Fruit fly (Drosophila melanogaster) whole organism, prepupa: Measurements from ENCODE around the gene kibra.
A peak's percentile ranks its signal among the peaks of the same experiment; 100 is the strongest.

Experiments used
- Blimp-1 ChIP-seq: fragments of 200-800 bp; sonication (Bioruptor generic); optimal IDR thresholded peaks from 3 replicates; lab custom pipeline; 2017; ENCODE audit warnings: missing biosample characterization, missing genetic modification characterization, mild to moderate bottlenecking, moderate library complexity, missing genetic modification reagents
- CG10669 ChIP-seq: fragments of 200-800 bp; sonication (Bioruptor generic); optimal IDR thresholded peaks from 3 replicates; lab custom pipeline; 2018; ENCODE audit warnings: missing biosample characterization, mild to moderate bottlenecking, missing genetic modification characterization, moderate library complexity
- CG11762 ChIP-seq: fragments of 200-800 bp; sonication (Bioruptor generic); optimal IDR thresholded peaks from 3 replicates; lab custom pipeline; 2016; ENCODE audit warnings: missing biosample characterization, missing genetic modification characterization; ENCODE audit not compliant: insufficient read depth
- CG11902 ChIP-seq: fragments of 200-800 bp; sonication (Bioruptor generic); optimal IDR thresholded peaks from 3 replicates; lab custom pipeline; 2016; ENCODE audit warnings: missing biosample characterization, missing genetic modification characterization
- CG15336 ChIP-seq: fragments of 200-800 bp; sonication (Bioruptor generic); IDR thresholded peaks from 2 replicates; pipeline ENCODE4 v1.3.6; 2022; ENCODE audit warnings: missing biosample characterization, missing genetic modification characterization
- CG16779 ChIP-seq: fragments of 200-800 bp; sonication (Bioruptor generic); optimal IDR thresholded peaks from 3 replicates; lab custom pipeline; 2017; ENCODE audit warnings: missing biosample characterization, mild to moderate bottlenecking, missing genetic modification characterization
- CG31627 ChIP-seq: fragments of 200-800 bp; sonication (Bioruptor generic); optimal IDR thresholded peaks from 3 replicates; lab custom pipeline; 2016; ENCODE audit warnings: missing biosample characterization, missing genetic modification characterization
- CG6163 ChIP-seq: fragments of 200-800 bp; sonication (Bioruptor generic); IDR thresholded peaks from 3 replicates; pipeline ENCODE4 v1.3.6; 2022; ENCODE audit warnings: missing biosample characterization, missing genetic modification characterization
- CG6276 ChIP-seq: fragments of 200-800 bp; sonication (Bioruptor generic); optimal IDR thresholded peaks from 2 replicates; lab custom pipeline; 2017; ENCODE audit warnings: missing biosample characterization, mild to moderate bottlenecking, missing genetic modification characterization
- CG6792 ChIP-seq: fragments of 200-800 bp; sonication (Bioruptor generic); optimal IDR thresholded peaks from 3 replicates; lab custom pipeline; 2016; ENCODE audit warnings: missing biosample characterization, missing genetic modification characterization
- CG6808 ChIP-seq: fragments of 200-800 bp; sonication (Bioruptor generic); optimal IDR thresholded peaks from 3 replicates; lab custom pipeline; 2017; ENCODE audit warnings: missing biosample characterization, missing genetic modification characterization, mild to moderate bottlenecking, moderate library complexity, missing genetic modification reagents
- CG6854 ChIP-seq: fragments of 200-800 bp; sonication (Bioruptor generic); optimal IDR thresholded peaks from 2 replicates; lab custom pipeline; 2017; ENCODE audit warnings: missing biosample characterization, mild to moderate bottlenecking, missing genetic modification characterization
- CG8119 ChIP-seq: fragments of 200-800 bp; sonication (Bioruptor generic); IDR thresholded peaks from 3 replicates; pipeline ENCODE4 v1.3.6; 2022; ENCODE audit warnings: missing biosample characterization, missing genetic modification characterization
- CG8319 ChIP-seq: fragments of 200-800 bp; sonication (Bioruptor generic); optimal IDR thresholded peaks from 3 replicates; lab custom pipeline; 2016; ENCODE audit warnings: missing biosample characterization, missing genetic modification characterization
- Eip78C ChIP-seq: fragments of 200-800 bp; sonication (Bioruptor generic); peaks from one replicate; lab custom pipeline; 2016; ENCODE audit warnings: missing biosample characterization, missing genetic modification characterization
- Eip93F ChIP-seq: fragments of 200-800 bp; sonication (Bioruptor generic); optimal IDR thresholded peaks from 2 replicates; lab custom pipeline; 2016; ENCODE audit warnings: missing biosample characterization, mild to moderate bottlenecking, missing genetic modification characterization
- Ets21C ChIP-seq: fragments of 200-800 bp; sonication (Bioruptor generic); optimal IDR thresholded peaks from 3 replicates; lab custom pipeline; 2016; ENCODE audit warnings: missing biosample characterization, missing genetic modification characterization
- Hr38 ChIP-seq: sonication (Bioruptor generic); optimal IDR thresholded peaks from 2 replicates; lab custom pipeline; 2016; ENCODE audit warnings: missing biosample characterization, missing genetic modification characterization
- Met ChIP-seq: fragments of 200-800 bp; sonication (Bioruptor generic); optimal IDR thresholded peaks from 3 replicates; lab custom pipeline; 2016; ENCODE audit warnings: missing biosample characterization, missing genetic modification characterization
- OdsH ChIP-seq: fragments of 200-800 bp; sonication (Bioruptor generic); optimal IDR thresholded peaks from 3 replicates; lab custom pipeline; 2016; ENCODE audit warnings: missing biosample characterization, missing genetic modification characterization
- Smox ChIP-seq: fragments of 200-800 bp; sonication (Bioruptor generic); optimal IDR thresholded peaks from 3 replicates; lab custom pipeline; 2016; ENCODE audit warnings: missing biosample characterization, missing genetic modification characterization
- Sox14 ChIP-seq: fragments of 200-800 bp; sonication (Bioruptor generic); optimal IDR thresholded peaks from 3 replicates; lab custom pipeline; 2016; ENCODE audit warnings: missing biosample characterization, missing genetic modification characterization
- achi ChIP-seq: fragments of 200-800 bp; sonication (Bioruptor generic); optimal IDR thresholded peaks from 3 replicates; lab custom pipeline; 2016; ENCODE audit warnings: missing biosample characterization, missing genetic modification characterization
- cyc ChIP-seq: fragments of 200-800 bp; sonication (Bioruptor generic); optimal IDR thresholded peaks from 3 replicates; lab custom pipeline; 2016; ENCODE audit warnings: missing biosample characterization, missing genetic modification characterization
- dac ChIP-seq: fragments of 200-800 bp; sonication (Bioruptor generic); optimal IDR thresholded peaks from 2 replicates; lab custom pipeline; 2017; ENCODE audit warnings: missing biosample characterization, mild to moderate bottlenecking, missing genetic modification characterization
- dsx ChIP-seq: fragments of 200-800 bp; optimal IDR thresholded peaks from 3 replicates; lab custom pipeline; 2019; ENCODE audit warnings: missing biosample characterization, mild to moderate bottlenecking, missing genetic modification characterization, moderate library complexity; ENCODE audit not compliant: poor library complexity, severe bottlenecking
- eg ChIP-seq: fragments of 200-800 bp; sonication (Bioruptor generic); IDR thresholded peaks from 3 replicates; pipeline ENCODE4 v1.3.6; 2022; ENCODE audit warnings: missing biosample characterization, missing genetic modification characterization
- fd59A ChIP-seq: fragments of 200-800 bp; sonication (Bioruptor generic); optimal IDR thresholded peaks from 2 replicates; lab custom pipeline; 2017; ENCODE audit warnings: missing biosample characterization, mild to moderate bottlenecking, missing genetic modification characterization, missing genetic modification reagents
- fkh ChIP-seq: fragments of 200-800 bp; sonication (Bioruptor generic); optimal IDR thresholded peaks from 3 replicates; lab custom pipeline; 2017; ENCODE audit warnings: missing biosample characterization, mild to moderate bottlenecking, missing genetic modification characterization, moderate library complexity
- pdm3 ChIP-seq: fragments of 200-800 bp; sonication (Bioruptor generic); optimal IDR thresholded peaks from 3 replicates; lab custom pipeline; 2016; ENCODE audit warnings: missing biosample characterization, missing genetic modification characterization
- salr ChIP-seq, 2 experiments: fragments of 200-800 bp; sonication (Bioruptor generic); optimal IDR thresholded peaks; 3 replicates each; lab custom pipeline; 2016 to 2018; ENCODE audit warnings: missing biosample characterization in 2 of 2, missing genetic modification characterization in 2 of 2, mild to moderate bottlenecking in 1 of 2
- spab ChIP-seq: fragments of 200-800 bp; sonication (Bioruptor generic); optimal IDR thresholded peaks from 2 replicates; lab custom pipeline; 2017; ENCODE audit warnings: missing biosample characterization, mild to moderate bottlenecking, missing genetic modification characterization, missing genetic modification reagents
- ss ChIP-seq, 2 experiments: fragments of 200-800 bp; sonication (Bioruptor generic); optimal IDR thresholded peaks; 2 replicates in 1 of 2; 3 replicates in 1 of 2; lab custom pipeline; 2017 to 2018; ENCODE audit warnings: mild to moderate bottlenecking in 2 of 2, missing biosample characterization in 2 of 2, missing genetic modification characterization in 2 of 2, moderate library complexity in 1 of 2
- vri ChIP-seq: fragments of 200-800 bp; sonication (Bioruptor generic); optimal IDR thresholded peaks from 3 replicates; lab custom pipeline; 2016; ENCODE audit warnings: missing biosample characterization, mild to moderate bottlenecking, missing genetic modification characterization

The kibra gene

dm6 chr3R:14706860-14707259, 17.2 kb downstream of the kibra start (continued):
- TF ChIP-seq Met (GFP tag; lab: Kevin White, UChicago) (peak; percentile 73), CG6792 (GFP tag; lab: Kevin White, UChicago) (peak; percentile 75), Smox (GFP tag; lab: Kevin White, UChicago) (peak; percentile 58), CG11902 (GFP tag; lab: Kevin White, UChicago) (peak; percentile 81), Hr38 (GFP tag; lab: Kevin White, UChicago) (no peak), CG6854 (GFP tag; lab: Kevin White, UChicago) (no peak), CG11762 (GFP tag; lab: Kevin White, UChicago) (peak; percentile 19), CG15336 (GFP tag; lab: Robert Waterston, UW) (peak; percentile 82), cyc (peak; percentile 69), eg (GFP tag; lab: Robert Waterston, UW) (peak; percentile 78; the same call in 2 of the 3 replicates), achi (GFP tag; lab: Kevin White, UChicago) (peak; percentile 43), OdsH (GFP tag; lab: Kevin White, UChicago) (peak; percentile 71), CG6163 (GFP tag; lab: Robert Waterston, UW) (peak; percentile 84), CG6276 (peak; percentile 1), CG10669 (peak; percentile 23), fd59A (GFP tag; lab: Kevin White, UChicago) (no peak), CG31627 (GFP tag; lab: Kevin White, UChicago) (peak; percentile 72), Ets21C (peak; percentile 64), CG16779 (peak; percentile 4), fkh (GFP tag; lab: Kevin White, UChicago) (no peak), CG8119 (GFP tag; lab: Robert Waterston, UW) (peak; percentile 71), dac (GFP tag; lab: Kevin White, UChicago) (peak; percentile 51), salr (GFP tag; optimal IDR thresholded peaks at IDR 0.05; lab: Kevin White, UChicago) (peak in 1 of 2 experiments; percentile 28), Blimp-1 (GFP tag; lab: Kevin White, UChicago) (peak; percentile 40), CG8319 (GFP tag; lab: Kevin White, UChicago) (peak; percentile 58)

dm6 chr3R:14706354-14706753, 17.7 kb downstream of the kibra start:
- TF ChIP-seq CG15336 (GFP tag; lab: Robert Waterston, UW) (peak; percentile 48; the same call in 1 of the 2 replicates), Blimp-1 (GFP tag; lab: Kevin White, UChicago) (no peak), Eip78C (GFP tag; lab: Kevin White, UChicago) (peak; percentile 61), Sox14 (GFP tag; lab: Kevin White, UChicago) (no peak), eg (GFP tag; lab: Robert Waterston, UW) (peak; percentile 7; the same call in 2 of the 3 replicates), CG6163 (GFP tag; lab: Robert Waterston, UW) (peak; percentile 10; the same call in 1 of the 3 replicates)
- TF ChIP-seq, all 60 proteins: peak for 4

- TF ChIP-seq Eip93F (GFP tag; lab: Kevin White, UChicago) (no peak), dsx (GFP tag; lab: Kevin White, UChicago) (no peak), CG6808 (GFP tag; lab: Kevin White, UChicago) (peak; percentile 37), dac (GFP tag; lab: Kevin White, UChicago) (no peak), pdm3 (GFP tag; lab: Kevin White, UChicago) (no peak), CG8319 (GFP tag; lab: Kevin White, UChicago) (no peak), spab (GFP tag; lab: Kevin White, UChicago) (no peak), CG10669 (no peak), Sox14 (GFP tag; lab: Kevin White, UChicago) (no peak), ss (GFP tag; optimal IDR thresholded peaks at IDR 0.05; lab: Kevin White, UChicago) (peak; percentile 14 to 23), CG6276 (peak; percentile 42), CG16779 (no peak), CG15336 (GFP tag; lab: Robert Waterston, UW) (no peak), vri (GFP tag; lab: Kevin White, UChicago) (no peak), eg (GFP tag; lab: Robert Waterston, UW) (peak; percentile 32; the same call in 1 of the 3 replicates)
Observed at dm6 chr3R:14705270-14705669, 18.8 kb downstream of the kibra start.
